Worm (Caenorhabditis elegans): ENCODE measurements around the gene T05C1.1.

The T05C1.1 gene

DNA sequence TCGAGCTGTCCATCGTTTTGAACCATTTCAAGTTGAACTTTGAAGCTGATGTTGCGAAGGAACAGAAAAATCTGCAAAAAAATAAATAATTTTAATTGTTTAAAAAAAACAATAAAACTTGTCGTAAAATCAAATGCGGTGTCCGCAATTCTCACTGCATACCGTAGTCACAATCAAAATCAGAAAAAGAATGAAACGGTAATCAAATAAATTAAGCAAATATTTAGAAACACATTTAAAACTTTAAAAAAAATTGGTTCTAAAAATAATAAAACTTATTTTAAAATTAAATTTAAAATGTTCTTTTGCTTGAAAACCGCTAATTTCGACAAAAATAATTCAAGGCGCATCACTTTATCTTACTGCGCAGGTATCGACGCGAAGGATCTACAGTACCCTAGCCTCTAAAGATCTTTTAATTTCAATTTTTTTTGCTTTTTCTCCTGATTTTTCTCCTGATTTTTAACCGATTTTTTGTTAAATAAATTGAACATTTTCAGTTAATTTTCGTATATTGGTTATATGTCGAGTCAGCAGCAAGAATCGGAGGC lies 44.8 kb downstream of the T05C1.1 start, which contains the start of the genes B0304.4 and B0304.2:
Gene B0304.4 (minus strand): TSS at position 101 of the 551 bp plus-strand sequence.
Gene B0304.2 (plus strand): TSS at position 501 of the 551 bp plus-strand sequence.
- TF ChIP-seq unc-62 (GFP tag; optimal IDR thresholded peaks at IDR 0.05) = no peak

DNA sequence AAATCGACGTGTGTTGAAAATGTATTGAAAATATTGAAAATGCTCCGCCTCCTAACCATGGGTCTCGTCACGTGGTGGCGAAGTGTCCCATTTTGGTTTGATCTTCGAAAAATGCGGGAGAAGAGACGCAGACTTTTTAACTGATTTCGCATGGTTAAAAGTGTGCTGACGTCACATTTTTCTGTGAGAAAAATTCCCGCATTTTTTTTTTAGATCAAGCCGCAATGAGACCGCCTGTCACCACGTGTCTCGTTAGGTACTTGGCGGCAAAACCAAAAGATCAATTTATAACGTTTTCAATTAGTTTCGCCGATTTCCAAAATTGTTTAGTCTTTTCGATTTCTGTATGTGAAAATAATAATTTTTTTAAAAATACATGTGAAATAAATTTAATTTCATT lies 46.8 kb downstream of the T05C1.1 start:
- TF ChIP-seq unc-62 (GFP tag; optimal IDR thresholded peaks at IDR 0.05) = no peak

DNA sequence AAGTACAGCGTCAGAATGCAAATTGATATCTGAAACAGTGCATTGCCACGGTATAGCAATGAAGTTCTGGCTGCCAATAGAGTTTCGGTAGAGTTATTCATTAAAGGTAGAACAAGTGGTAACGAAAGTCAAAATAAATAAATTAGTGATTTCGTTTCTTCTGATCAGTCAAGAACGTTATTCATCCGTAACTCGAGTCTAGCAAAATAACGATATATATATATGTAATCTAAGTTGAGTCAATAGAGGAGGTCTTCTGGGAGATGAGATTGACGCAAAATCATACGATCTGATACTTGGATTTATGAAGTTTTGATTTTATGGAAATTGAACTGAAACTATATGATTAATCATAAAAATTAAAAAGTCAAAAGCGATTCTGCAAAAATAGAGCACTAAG lies 49.4 kb downstream of the T05C1.1 start, which contains the start of gene sra-35:
Gene sra-35 (minus strand): TSS at position 101 of the 400 bp plus-strand sequence.
- TF ChIP-seq unc-62 (GFP tag; optimal IDR thresholded peaks at IDR 0.05) = no peak
